Worm (Caenorhabditis elegans) whole organism, L3 larva: ENCODE data around the gene sma-5.

Experiments
- ZK546.5 ChIP-seq: sonication (generic microtip); optimal IDR thresholded peaks from 2 replicates; lab custom pipeline; 2017; ENCODE audit warnings: missing biosample characterization, missing genetic modification characterization
- aly-2 ChIP-seq: fragments of 150-350 bp; optimal IDR thresholded peaks from 2 replicates; lab custom pipeline; 2014; ENCODE audit warnings: missing biosample characterization, missing genetic modification characterization
- ceh-16 ChIP-seq: sonication (generic microtip); optimal IDR thresholded peaks from 2 replicates; lab custom pipeline; 2017; ENCODE audit warnings: missing biosample characterization, missing genetic modification characterization
- ceh-28 ChIP-seq: fragments of 150-350 bp; optimal IDR thresholded peaks from 2 replicates; lab custom pipeline; 2014; ENCODE audit warnings: missing biosample characterization, missing genetic modification reagents, missing genetic modification characterization
- ceh-82 ChIP-seq: fragments of 150-350 bp; optimal IDR thresholded peaks from 2 replicates; lab custom pipeline; 2014; ENCODE audit warnings: missing biosample characterization, missing genetic modification characterization
- egl-27 ChIP-seq: sonication (generic microtip); optimal IDR thresholded peaks from 4 replicates; lab custom pipeline; 2017; ENCODE audit warnings: missing biosample characterization, missing genetic modification reagents, missing genetic modification characterization
- elt-1 ChIP-seq: fragments of 150-350 bp; optimal IDR thresholded peaks from 2 replicates; lab custom pipeline; 2014; ENCODE audit warnings: missing biosample characterization, missing genetic modification characterization
- elt-3 ChIP-seq, 3 experiments: fragments of 150-350 bp in 1 of 3; sonication (generic microtip) in 2 of 3; optimal IDR thresholded peaks; 2 replicates in 2 of 3; 4 replicates in 1 of 3; lab custom pipeline; 2014 to 2017; ENCODE audit warnings: missing biosample characterization in 3 of 3, missing genetic modification characterization in 3 of 3
- eor-1 ChIP-seq, 2 experiments: fragments of 150-350 bp; optimal IDR thresholded peaks; 2 replicates each; lab custom pipeline; 2014 to 2018; ENCODE audit warnings: missing biosample characterization in 2 of 2, missing genetic modification characterization in 2 of 2
- fkh-10 ChIP-seq: sonication (generic microtip); optimal IDR thresholded peaks from 2 replicates; lab custom pipeline; 2017; ENCODE audit warnings: missing biosample characterization, missing genetic modification reagents, missing genetic modification characterization
- hmg-11 ChIP-seq: sonication (generic microtip); optimal IDR thresholded peaks from 2 replicates; lab custom pipeline; 2016; ENCODE audit warnings: missing genetic modification characterization, missing compliant biosample characterization
- jun-1 ChIP-seq: fragments of 150-350 bp; optimal IDR thresholded peaks from 2 replicates; lab custom pipeline; 2014; ENCODE audit warnings: missing biosample characterization, missing genetic modification reagents, missing genetic modification characterization
- lin-15B ChIP-seq: fragments of 150-350 bp; optimal IDR thresholded peaks from 2 replicates; lab custom pipeline; 2014; ENCODE audit warnings: missing biosample characterization, missing genetic modification characterization
- mdl-1 ChIP-seq: fragments of 150-350 bp; optimal IDR thresholded peaks from 2 replicates; lab custom pipeline; 2014; ENCODE audit warnings: missing biosample characterization, missing genetic modification characterization
- mml-1 ChIP-seq: fragments of 150-350 bp; sonication (generic microtip); optimal IDR thresholded peaks from 3 replicates; lab custom pipeline; 2014; ENCODE audit warnings: missing biosample characterization, missing genetic modification characterization
- nhr-11 ChIP-seq: fragments of 150-350 bp; optimal IDR thresholded peaks from 2 replicates; lab custom pipeline; 2014; ENCODE audit warnings: missing biosample characterization, missing genetic modification characterization
- nhr-12 ChIP-seq: fragments of 150-350 bp; optimal IDR thresholded peaks from 2 replicates; lab custom pipeline; 2014; ENCODE audit warnings: missing biosample characterization, missing genetic modification characterization
- nhr-23 ChIP-seq: fragments of 150-350 bp; optimal IDR thresholded peaks from 2 replicates; lab custom pipeline; 2014; ENCODE audit warnings: missing biosample characterization, missing genetic modification reagents, missing genetic modification characterization
- nhr-237 ChIP-seq: fragments of 150-350 bp; optimal IDR thresholded peaks from 2 replicates; lab custom pipeline; 2014; ENCODE audit warnings: missing biosample characterization, missing genetic modification characterization
- nhr-25 ChIP-seq: sonication (generic microtip); optimal IDR thresholded peaks from 2 replicates; lab custom pipeline; 2017; ENCODE audit warnings: missing biosample characterization, missing genetic modification characterization
- nhr-28 ChIP-seq: fragments of 150-350 bp; optimal IDR thresholded peaks from 2 replicates; lab custom pipeline; 2014; ENCODE audit warnings: missing biosample characterization, missing genetic modification characterization
- nhr-43 ChIP-seq: sonication (generic microtip); optimal IDR thresholded peaks from 2 replicates; lab custom pipeline; 2016; ENCODE audit warnings: mild to moderate bottlenecking, missing genetic modification characterization, missing compliant biosample characterization; ENCODE audit not compliant: poor library complexity, severe bottlenecking
- nhr-67 ChIP-seq: fragments of 150-350 bp; optimal IDR thresholded peaks from 2 replicates; lab custom pipeline; 2014; ENCODE audit warnings: missing biosample characterization, missing genetic modification characterization
- nhr-76 ChIP-seq: fragments of 150-350 bp; sonication (generic microtip); optimal IDR thresholded peaks from 5 replicates; lab custom pipeline; 2014; ENCODE audit warnings: missing biosample characterization, missing genetic modification characterization
- nhr-77 ChIP-seq: fragments of 150-350 bp; optimal IDR thresholded peaks from 2 replicates; lab custom pipeline; 2014; ENCODE audit warnings: missing biosample characterization, missing genetic modification characterization
- pqm-1 ChIP-seq: fragments of 150-350 bp; optimal IDR thresholded peaks from 2 replicates; lab custom pipeline; 2017; ENCODE audit warnings: missing biosample characterization, missing genetic modification characterization, inconsistent platforms
- sea-2 ChIP-seq: fragments of 150-350 bp; sonication (generic microtip); optimal IDR thresholded peaks from 4 replicates; lab custom pipeline; 2014; ENCODE audit warnings: missing biosample characterization, missing genetic modification reagents, missing genetic modification characterization
- tbx-2 ChIP-seq: sonication (generic microtip); optimal IDR thresholded peaks from 2 replicates; lab custom pipeline; 2016; ENCODE audit warnings: mild to moderate bottlenecking, missing genetic modification characterization, missing compliant biosample characterization
- unc-39 ChIP-seq: sonication (generic microtip); optimal IDR thresholded peaks from 4 replicates; lab custom pipeline; 2017; ENCODE audit warnings: missing biosample characterization, missing genetic modification characterization
- unc-62 ChIP-seq: fragments of 150-350 bp; sonication (generic microtip); optimal IDR thresholded peaks from 4 replicates; lab custom pipeline; 2014; ENCODE audit warnings: missing biosample characterization, missing genetic modification reagents, missing genetic modification characterization
- ztf-11 ChIP-seq: fragments of 150-350 bp; optimal IDR thresholded peaks from 2 replicates; lab custom pipeline; 2014; ENCODE audit warnings: missing biosample characterization, missing genetic modification characterization

sma-5 gene

ce11 chrX:11959838-11960237, 45.5 kb downstream of the sma-5 start, which contains the start of gene C49F5.8:
C49F5.8 (plus strand) TSS chrX:11960138.
- TF ChIP-seq aly-2 (tag; lab: Kevin White, UChicago) (no peak), elt-3 (tag; optimal IDR thresholded peaks at IDR 0.05; lab: Kevin White, UChicago) (no peak), sea-2 (no peak), hmg-11 (tag; lab: Kevin White, UChicago) (no peak), nhr-76 (no peak), nhr-11 (no peak), mml-1 (tag; lab: Kevin White, UChicago) (no peak), nhr-12 (tag; lab: Kevin White, UChicago) (no peak), unc-62 (GFP tag; lab: Kevin White, UChicago) (no peak), ztf-11 (tag; lab: Kevin White, UChicago) (no peak)

- no peak for TF ChIP-seq egl-27 (tag; lab: Kevin White, UChicago)
- no peak for TF ChIP-seq elt-1 (tag; lab: Kevin White, UChicago)
These were observed 48.1 kb downstream of the sma-5 start, which contains the start of gene T08D10.5 for ce11 chrX:11957246-11957645. T08D10.5 (plus strand) TSS chrX:11957546.

ce11 chrX:11955125-11955524, 50.2 kb downstream of the sma-5 start, which contains the start of gene T08D10.3:
T08D10.3 (plus strand) TSS chrX:11955425.
- TF ChIP-seq pqm-1 (tag; lab: Kevin White, UChicago) (no peak), ceh-82 (tag; lab: Kevin White, UChicago) (no peak), nhr-237 (no peak), elt-3 (tag; optimal IDR thresholded peaks at IDR 0.05; lab: Kevin White, UChicago) (no peak), nhr-25 (tag; lab: Kevin White, UChicago) (no peak), ceh-28 (tag; lab: Kevin White, UChicago) (no peak), lin-15B (tag; lab: Kevin White, UChicago) (no peak), tbx-2 (no peak), aly-2 (tag; lab: Kevin White, UChicago) (no peak), nhr-77 (tag; lab: Kevin White, UChicago) (no peak), ZK546.5 (tag; lab: Kevin White, UChicago) (no peak), jun-1 (tag; lab: Kevin White, UChicago) (no peak), unc-39 (no peak), fkh-10 (no peak), sea-2 (no peak), mdl-1 (tag; lab: Kevin White, UChicago) (no peak)
- TF ChIP-seq, all 47 proteins: peak for 0

DNA sequence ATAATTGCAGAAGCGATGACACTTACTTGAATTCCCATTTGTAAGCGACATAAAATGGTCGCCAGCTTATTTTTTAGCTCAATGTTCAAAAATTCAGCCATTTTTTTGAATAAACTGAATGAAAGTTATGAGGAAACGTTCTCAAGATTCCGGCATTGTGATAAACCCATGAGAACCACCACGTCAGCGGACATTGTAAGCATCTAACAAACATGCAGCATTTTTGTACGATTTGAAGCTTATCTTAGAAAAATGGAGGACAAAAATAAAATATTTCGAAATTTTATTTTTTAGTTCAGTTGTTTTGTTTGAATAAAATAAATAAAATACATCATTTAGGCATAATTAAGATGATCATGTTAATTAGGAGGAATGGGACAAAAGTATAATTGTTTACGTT, 52.1 kb downstream of the sma-5 start, which contains the start of gene T08D10.4:
Gene T08D10.4 (minus strand): TSS at position 101 of the 400 bp plus-strand sequence.
- TF ChIP-seq nhr-25 (tag; lab: Kevin White, UChicago) (no peak), nhr-43 (tag; lab: Kevin White, UChicago) (no peak), tbx-2 (no peak), nhr-12 (tag; lab: Kevin White, UChicago) (no peak), nhr-67 (tag; lab: Kevin White, UChicago) (no peak), fkh-10 (no peak), ceh-16 (tag; lab: Kevin White, UChicago) (no peak), jun-1 (tag; lab: Kevin White, UChicago) (no peak), nhr-23 (tag; lab: Kevin White, UChicago) (no peak), aly-2 (tag; lab: Kevin White, UChicago) (no peak), ztf-11 (tag; lab: Kevin White, UChicago) (no peak), nhr-28 (no peak)
- TF ChIP-seq, all 47 proteins: peak for 0

DNA sequence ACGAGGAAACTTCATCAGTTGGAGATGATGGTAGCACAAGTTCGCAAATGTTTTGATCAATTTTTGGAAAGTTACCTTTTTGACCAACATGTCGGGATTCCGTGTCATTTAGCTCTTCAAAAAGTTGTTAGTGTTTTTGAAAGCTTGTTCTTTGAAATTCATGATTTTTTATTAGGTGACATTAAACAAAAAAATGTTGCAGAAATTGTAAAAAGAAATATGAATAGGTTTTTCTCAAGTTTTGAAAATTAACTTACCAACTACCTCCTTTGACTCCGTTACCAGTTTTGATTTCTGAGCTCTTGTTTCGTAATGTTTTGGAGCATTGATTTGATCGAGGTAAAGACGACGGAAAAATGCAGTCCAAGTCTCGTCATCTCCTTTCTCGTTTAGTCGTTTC, 53.2 kb downstream of the sma-5 start:
- no peak for TF ChIP-seq tbx-2
- no peak for TF ChIP-seq sea-2
- TF ChIP-seq lin-15B (tag; lab: Kevin White, UChicago): no peak
- no peak for TF ChIP-seq ceh-28 (tag; lab: Kevin White, UChicago)
- TF ChIP-seq nhr-11: no peak
- no peak for TF ChIP-seq eor-1 (tag; optimal IDR thresholded peaks at IDR 0.05; lab: Kevin White, UChicago)
- no peak for TF ChIP-seq nhr-28
- TF ChIP-seq nhr-76: no peak
